Comparison of ENCODE assay signal across 4 worm cellular contexts in the genomic region with DNA sequence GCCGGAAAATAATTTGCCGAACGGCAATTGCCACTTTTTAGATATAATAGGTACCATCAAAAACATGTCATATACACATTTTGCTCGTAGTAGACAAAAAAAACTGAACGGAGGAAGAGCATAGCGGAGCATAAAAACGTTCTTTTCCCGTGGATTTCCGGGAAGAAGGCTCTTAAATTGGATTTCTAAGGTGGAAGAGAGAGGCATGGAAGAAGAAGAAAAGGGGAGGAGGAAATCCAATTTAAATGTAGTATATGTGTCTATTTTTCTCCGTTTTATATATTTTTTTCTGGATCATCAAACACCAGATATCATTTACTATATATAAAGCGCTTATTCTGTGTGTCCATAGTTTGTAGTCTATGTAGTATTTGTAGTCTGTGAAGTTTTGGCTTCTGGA.
TF ChIP-seq lines count a peak whose summit lies in the region.

No protein-coding gene starts in this region.

TF ChIP-seq in whole organism, L1 larva, 84 proteins besides CTCF, POLR2A, EP300 and RAD21:
- TF ChIP-seq ces-1 (GFP tag; optimal IDR thresholded peaks at IDR 0.05; lab: Kevin White, UChicago) = no peak
- no peak for TF ChIP-seq mdl-1 (tag; optimal IDR thresholded peaks at IDR 0.05; lab: Kevin White, UChicago)
- no peak for TF ChIP-seq nhr-237 (tag; optimal IDR thresholded peaks at IDR 0.05; lab: Kevin White, UChicago)
- TF ChIP-seq fkh-10 (GFP tag; optimal IDR thresholded peaks at IDR 0.05; lab: Kevin White, UChicago) = peak; percentile 46
- TF ChIP-seq lin-14 (GFP tag; optimal IDR thresholded peaks at IDR 0.05; lab: Kevin White, UChicago) = peak; percentile 31
- no peak for TF ChIP-seq dpl-1 (GFP tag; optimal IDR thresholded peaks at IDR 0.05; lab: Kevin White, UChicago)

TF ChIP-seq in whole organism, L4 larva, 104 proteins besides CTCF, POLR2A, EP300 and RAD21:
- TF ChIP-seq zip-2 (tag; optimal IDR thresholded peaks at IDR 0.05; lab: Kevin White, UChicago) (no peak), hif-1 (tag; optimal IDR thresholded peaks at IDR 0.05; lab: Kevin White, UChicago) (no peak), ctbp-1 (GFP tag; IDR thresholded peaks at IDR 0.05; lab: Robert Waterston, UW) (0 out of 2 replicates have a peak, but pooled peaks have one; percentile 17), ceh-62 (tag; optimal IDR thresholded peaks at IDR 0.05; lab: Kevin White, UChicago) (no peak), ces-1 (GFP tag; optimal IDR thresholded peaks at IDR 0.05; lab: Kevin White, UChicago) (no peak), fkh-10 (GFP tag; optimal IDR thresholded peaks at IDR 0.05; lab: Kevin White, UChicago) (peak; percentile 15), mdt-29 (GFP tag; IDR thresholded peaks at IDR 0.05; lab: Robert Waterston, UW) (no peak), lir-3 (tag; optimal IDR thresholded peaks at IDR 0.05; lab: Kevin White, UChicago) (no peak), F37D6.2 (tag; optimal IDR thresholded peaks at IDR 0.05; lab: Kevin White, UChicago) (no peak), Y48G9A.11 (GFP tag; IDR thresholded peaks at IDR 0.05; lab: Robert Waterston, UW) (no peak), zag-1 (tag; optimal IDR thresholded peaks at IDR 0.05; lab: Kevin White, UChicago) (no peak), aly-2 (tag; optimal IDR thresholded peaks at IDR 0.05; lab: Kevin White, UChicago) (no peak)

TF ChIP-seq in whole organism, late embryonic, 69 proteins besides CTCF, POLR2A, EP300 and RAD21:
- TF ChIP-seq unc-42 (tag; optimal IDR thresholded peaks at IDR 0.05; lab: Kevin White, UChicago) (peak; percentile 65), odd-2 (tag; optimal IDR thresholded peaks at IDR 0.05; lab: Kevin White, UChicago) (no peak)
TF ChIP-seq in whole organism, late embryonic: peak in this region for 1.

TF ChIP-seq in whole organism, mixed stage, embryonic, 35 proteins besides CTCF, POLR2A, EP300 and RAD21:
- TF ChIP-seq flh-1 (GFP tag; optimal IDR thresholded peaks at IDR 0.05; lab: Kevin White, UChicago) = no peak
- TF ChIP-seq ces-1 (GFP tag; optimal IDR thresholded peaks at IDR 0.05; lab: Kevin White, UChicago) = peak; percentile 77
TF ChIP-seq in whole organism, mixed stage, embryonic: peak in this region for 1.

Comparison
In these comparisons a context has a peak if more than half of its experiments do, and no peak if none do; other contexts are left out.
1. Of the 29 proteins assayed by ChIP-seq in both whole organism, L4 larva and whole organism, L1 larva: peak only in whole organism, L4 larva: none; only in whole organism, L1 larva: none; in both: fkh-10; in neither: 28.